Worm (Caenorhabditis elegans): ENCODE data around the gene srx-90.

srx-90 gene

DNA sequence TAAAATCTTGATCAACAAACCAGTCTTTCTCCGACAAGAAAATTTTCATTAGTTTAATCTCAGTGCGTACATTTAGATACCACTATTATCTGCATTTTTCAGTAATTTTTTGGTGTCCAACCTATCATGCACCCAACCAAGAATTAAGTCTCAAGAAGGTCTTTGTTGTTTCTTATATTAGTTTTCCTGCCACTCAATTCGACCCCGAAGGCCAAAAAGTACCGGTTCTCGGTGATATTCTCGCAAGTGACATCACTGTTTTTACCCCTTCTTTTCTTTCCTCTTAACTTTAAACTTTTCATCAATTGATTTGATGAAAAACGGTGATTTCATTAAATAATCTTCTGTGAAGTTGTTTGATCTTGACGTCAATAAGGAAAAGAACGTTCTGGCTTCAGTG, 37.4 kb upstream of the srx-90 start, which contains the start of gene F38B7.2:
F38B7.2 (plus strand) TSS at position 400 of the 400 bp plus-strand sequence.
- peak; percentile 30 for TF ChIP-seq nhr-10 (tag; optimal IDR thresholded peaks at IDR 0.05)
- TF ChIP-seq T20F7.1 (GFP tag; optimal IDR thresholded peaks at IDR 0.05) = no peak
- TF ChIP-seq aha-1 (tag) = peak; percentile 49
- peak; percentile 4 for TF ChIP-seq nhr-28 (tag; optimal IDR thresholded peaks at IDR 0.05)
- TF ChIP-seq nhr-48 (tag; optimal IDR thresholded peaks at IDR 0.05) = peak; percentile 66
- peak in 1 of 2 experiments; percentile 71 for TF ChIP-seq unc-62 (GFP tag; optimal IDR thresholded peaks at IDR 0.05 in 1 of 2)
- TF ChIP-seq unc-62 (tag; optimal IDR thresholded peaks at IDR 0.05) = no peak
- TF ChIP-seq nhr-25 (tag; optimal IDR thresholded peaks at IDR 0.05; ENCODE audit: borderline replicate concordance, insufficient read depth) = peak; percentile 43
- no peak for TF ChIP-seq mes-2 (tag; optimal IDR thresholded peaks at IDR 0.05; ENCODE audit: poor library complexity, severe bottlenecking)
- peak; percentile 12 for TF ChIP-seq hlh-11 (tag; optimal IDR thresholded peaks at IDR 0.05)
- TF ChIP-seq hlh-30 (tag; optimal IDR thresholded peaks at IDR 0.05; ENCODE audit: insufficient read depth) = peak; percentile 3

DNA sequence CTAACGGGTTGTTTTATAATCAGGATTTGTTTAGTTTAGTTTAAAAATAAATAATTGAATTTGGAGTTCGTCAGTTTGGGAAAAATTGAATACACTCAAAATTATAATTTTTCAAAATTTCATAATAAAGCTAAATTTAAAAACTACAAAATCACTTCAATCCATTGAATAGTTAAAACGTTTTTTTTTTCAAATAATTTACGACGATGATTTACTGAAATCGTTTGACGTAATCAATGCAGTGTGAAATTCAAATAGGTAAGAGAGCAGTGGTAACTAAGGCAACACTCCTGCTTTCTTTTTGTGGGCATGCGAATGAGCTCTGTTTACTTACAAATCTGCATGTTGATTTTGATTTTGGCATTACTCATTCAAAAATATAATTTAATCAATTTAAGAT, 35.7 kb upstream of the srx-90 start, which contains the start of gene F38B7.10:
F38B7.10 (plus strand) TSS at position 301 of the 400 bp plus-strand sequence.
- TF ChIP-seq mep-1 (tag; optimal IDR thresholded peaks at IDR 0.05) (no peak), daf-19 (GFP tag; conservative IDR thresholded peaks at IDR 0.05) (no peak), mes-2 (tag; optimal IDR thresholded peaks at IDR 0.05; ENCODE audit: poor library complexity, severe bottlenecking) (no peak), daf-8 (GFP tag; IDR thresholded peaks at IDR 0.05) (no peak), zfp-2 (tag; optimal IDR thresholded peaks at IDR 0.05) (no peak), daf-16 (GFP tag; optimal IDR thresholded peaks at IDR 0.05) (no peak), daf-16 (tag; optimal IDR thresholded peaks at IDR 0.05) (no peak), Y48G9A.11 (GFP tag; IDR thresholded peaks at IDR 0.05) (no peak), aha-1 (tag) (peak; percentile 49)

ce11 chrV:11546795-11547194, 34.1 kb upstream of the srx-90 start, which contains the start of gene F38B7.11:
F38B7.11 (plus strand) TSS chrV:11547095.
- no peak for TF ChIP-seq F44E2.7 (GFP tag; IDR thresholded peaks at IDR 0.05)
- no peak for TF ChIP-seq lir-3 (tag; optimal IDR thresholded peaks at IDR 0.05)
- TF ChIP-seq dpl-1 (GFP tag; optimal IDR thresholded peaks at IDR 0.05) = no peak
- no peak for TF ChIP-seq pqm-1 (tag; optimal IDR thresholded peaks at IDR 0.05)
- TF ChIP-seq hmg-1.1 (GFP tag; IDR thresholded peaks at IDR 0.05) = no peak
- TF ChIP-seq nhr-76 (tag; optimal IDR thresholded peaks at IDR 0.05) = no peak
- no peak for TF ChIP-seq nhr-11 (tag; optimal IDR thresholded peaks at IDR 0.05)
- TF ChIP-seq ceh-28 (tag; optimal IDR thresholded peaks at IDR 0.05) = no peak
- no peak for TF ChIP-seq egl-27 (tag; optimal IDR thresholded peaks at IDR 0.05)
- TF ChIP-seq lsy-2 (tag; optimal IDR thresholded peaks at IDR 0.05) = no peak
- no peak for TF ChIP-seq duxl-1 (tag; optimal IDR thresholded peaks at IDR 0.05; ENCODE audit: poor library complexity)
- no peak for TF ChIP-seq D1046.2 (GFP tag; IDR thresholded peaks at IDR 0.05)
- TF ChIP-seq daf-8 (GFP tag; IDR thresholded peaks at IDR 0.05) = no peak

DNA sequence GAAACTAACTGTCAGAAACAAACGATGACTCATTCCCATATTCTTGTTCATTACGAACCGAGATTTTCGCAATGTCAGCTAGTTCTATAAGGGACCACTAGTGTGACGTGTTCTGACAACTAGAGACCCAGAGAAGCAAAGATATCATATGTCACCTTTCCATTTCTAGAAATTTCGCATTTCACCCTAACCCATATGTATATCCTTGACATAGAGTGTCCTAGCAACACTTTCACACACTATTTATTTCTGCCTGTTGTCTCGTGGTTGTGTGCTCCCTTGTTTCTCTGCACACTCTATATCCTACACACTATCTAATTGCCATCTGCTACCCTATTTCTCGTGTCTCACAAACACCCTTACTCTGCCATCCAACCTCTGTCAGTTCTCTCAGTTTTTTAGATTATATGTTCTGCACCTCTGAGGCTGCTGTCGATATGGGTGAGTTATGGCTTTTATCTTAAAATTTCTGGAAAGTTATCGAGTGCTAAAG, 32.0 kb upstream of the srx-90 start, which contains the start of the genes F38B7.17 and F38B7.3:
F38B7.17 (minus strand) TSS at position 51 of the 493 bp plus-strand sequence.
F38B7.3 (plus strand) TSS at position 194 of the 493 bp plus-strand sequence.
- no peak for TF ChIP-seq saeg-2 (GFP tag; IDR thresholded peaks at IDR 0.05)
- no peak for TF ChIP-seq dmd-8 (GFP tag; IDR thresholded peaks at IDR 0.05)
- TF ChIP-seq jun-1 (tag; optimal IDR thresholded peaks at IDR 0.05) = no peak
- no peak for TF ChIP-seq set-16 (GFP tag; IDR thresholded peaks at IDR 0.05)
- TF ChIP-seq D1046.2 (GFP tag; IDR thresholded peaks at IDR 0.05) = no peak
- TF ChIP-seq nhr-25 (tag; optimal IDR thresholded peaks at IDR 0.05; ENCODE audit: borderline replicate concordance, insufficient read depth) = peak; percentile 63
- TF ChIP-seq ces-1 (GFP tag; optimal IDR thresholded peaks at IDR 0.05) = no peak
- no peak for TF ChIP-seq fos-1 (tag; optimal IDR thresholded peaks at IDR 0.05)
- no peak for TF ChIP-seq Y105C5A.15 (GFP tag; IDR thresholded peaks at IDR 0.05)
- TF ChIP-seq cey-2 (tag; optimal IDR thresholded peaks at IDR 0.05; ENCODE audit: borderline replicate concordance, insufficient read depth) = no peak
- TF ChIP-seq ceh-82 (tag; optimal IDR thresholded peaks at IDR 0.05) = no peak
- no peak for TF ChIP-seq zip-11 (GFP tag; IDR thresholded peaks at IDR 0.05)
- peak; percentile 61 for TF ChIP-seq rbr-2 (tag; optimal IDR thresholded peaks at IDR 0.05)
- TF ChIP-seq mxl-3 (GFP tag; optimal IDR thresholded peaks at IDR 0.05) = peak; percentile 63
- no peak for TF ChIP-seq arid-1 (GFP tag; conservative IDR thresholded peaks at IDR 0.05)
- TF ChIP-seq tag-97 (GFP tag; IDR thresholded peaks at IDR 0.05) = no peak
- no peak for TF ChIP-seq daf-12 (tag; optimal IDR thresholded peaks at IDR 0.05)
- TF ChIP-seq lin-1 (GFP tag; IDR thresholded peaks at IDR 0.05) = no peak
- no peak for TF ChIP-seq dmd-9 (GFP tag; IDR thresholded peaks at IDR 0.05)
- no peak for TF ChIP-seq lir-3 (tag; optimal IDR thresholded peaks at IDR 0.05)
